Fruit fly (Drosophila melanogaster): ENCODE measurements around the gene CG7632.
A peak's percentile ranks its signal among the peaks of the same experiment; 100 is the strongest.

The CG7632 gene

DNA sequence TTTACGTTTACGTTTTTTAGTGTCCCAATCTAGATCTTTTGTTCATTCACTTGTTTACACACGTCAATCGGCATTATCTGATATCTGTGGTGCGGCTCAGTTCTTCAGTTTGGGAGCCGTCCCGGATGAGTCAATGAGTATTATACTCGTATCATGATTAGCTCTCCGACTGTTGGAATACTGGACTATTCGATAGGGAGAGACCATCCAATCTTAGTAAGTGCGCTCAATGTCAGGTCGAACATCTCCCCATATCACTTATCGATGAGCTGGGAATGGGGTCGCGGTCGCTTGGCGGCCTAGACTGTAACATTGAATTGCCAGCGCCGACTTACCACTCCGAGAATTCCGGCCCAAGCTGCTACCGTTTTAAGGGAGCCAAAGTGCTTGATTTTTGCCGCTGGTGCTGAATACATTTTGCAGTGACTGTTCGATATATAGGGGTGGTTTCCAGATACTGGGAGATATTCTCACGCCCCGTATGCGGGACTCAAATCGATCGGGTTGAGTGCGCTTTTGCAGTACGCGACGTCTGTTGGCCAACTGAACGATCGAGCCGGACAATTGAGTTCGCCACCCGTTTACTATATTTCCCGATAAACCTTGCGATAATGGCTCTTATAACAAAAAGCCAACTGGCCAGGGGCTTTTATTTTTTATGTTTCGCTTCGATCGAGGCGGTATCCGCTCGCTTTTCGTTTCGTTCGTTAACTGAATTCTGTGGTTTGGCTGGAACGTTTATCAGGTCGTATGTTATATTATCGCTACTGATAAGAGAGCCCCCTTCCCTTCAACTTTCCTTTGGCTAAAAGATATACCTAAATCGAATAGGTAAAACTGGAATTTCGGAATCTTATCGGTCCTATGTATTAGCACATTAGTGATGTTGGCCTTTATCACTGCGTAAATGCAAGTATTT, 19.5 kb upstream of the CG7632 start:
- TF ChIP-seq chinmo (GFP tag; IDR thresholded peaks at IDR 0.05; ENCODE audit: partially characterized antibody) = 0 out of 4 replicates have a peak, but pooled peaks have one; percentile 19
- TF ChIP-seq grn (GFP tag; optimal IDR thresholded peaks at IDR 0.05) = peak; percentile 75
- TF ChIP-seq mirr (GFP tag; optimal IDR thresholded peaks at IDR 0.05) = peak; percentile 96
- TF ChIP-seq BEAF-32 (GFP tag; optimal IDR thresholded peaks at IDR 0.05) = no peak
- TF ChIP-seq HHEX (GFP tag; optimal IDR thresholded peaks at IDR 0.05) = no peak
- 0 out of 2 replicates have a peak, but pooled peaks have one; percentile 26 for TF ChIP-seq slbo (GFP tag; IDR thresholded peaks at IDR 0.05)
- peak; percentile 6 for TF ChIP-seq pfk (GFP tag; optimal IDR thresholded peaks at IDR 0.05)
- 0 out of 2 replicates have a peak, but pooled peaks have one; percentile 2 for TF ChIP-seq dati (GFP tag; IDR thresholded peaks at IDR 0.05)
- TF ChIP-seq ara (GFP tag; IDR thresholded peaks at IDR 0.05) = 0 out of 2 replicates have a peak, but pooled peaks have one; percentile 31
- peak; percentile 73 for TF ChIP-seq Deaf1 (tag; optimal IDR thresholded peaks at IDR 0.05)
- no peak for TF ChIP-seq Xrp1 (GFP tag; IDR thresholded peaks at IDR 0.05)
- TF ChIP-seq CG13624 (GFP tag; optimal IDR thresholded peaks at IDR 0.05) = no peak
- TF ChIP-seq CG2199 (GFP tag; IDR thresholded peaks at IDR 0.05) = 0 out of 3 replicates have a peak, but pooled peaks have one; percentile 10
- no peak for TF ChIP-seq knrl (GFP tag; IDR thresholded peaks at IDR 0.05; ENCODE audit: partially characterized antibody)
- TF ChIP-seq Meics (GFP tag; optimal IDR thresholded peaks at IDR 0.05) = no peak
- TF ChIP-seq odd (GFP tag; optimal IDR thresholded peaks at IDR 0.05) = no peak
- no peak for TF ChIP-seq CG10543 (GFP tag; optimal IDR thresholded peaks at IDR 0.05)
- TF ChIP-seq repo (GFP tag; optimal IDR thresholded peaks at IDR 0.05) = no peak
- no peak for TF ChIP-seq pros (GFP tag; optimal IDR thresholded peaks at IDR 0.05)
- TF ChIP-seq CG34376 (GFP tag; optimal IDR thresholded peaks at IDR 0.05) = peak; percentile 97
- TF ChIP-seq CG7271 (tag; optimal IDR thresholded peaks at IDR 0.05) = no peak
- peak; percentile 97 for TF ChIP-seq exex (tag; optimal IDR thresholded peaks at IDR 0.05)
- no peak for TF ChIP-seq CG12155 (GFP tag; optimal IDR thresholded peaks at IDR 0.05)
- peak; percentile 68 for TF ChIP-seq Ets65A (GFP tag)
- 0 out of 3 replicates have a peak, but pooled peaks have one; percentile 16 for TF ChIP-seq ci (GFP tag; IDR thresholded peaks at IDR 0.05)
- TF ChIP-seq insv (GFP tag; optimal IDR thresholded peaks at IDR 0.05) = no peak
- 0 out of 2 replicates have a peak, but pooled peaks have one; percentile 34 for TF ChIP-seq Rfx (GFP tag; IDR thresholded peaks at IDR 0.05)
- TF ChIP-seq pzg (GFP tag; optimal IDR thresholded peaks at IDR 0.05) = no peak
- no peak for TF ChIP-seq YL-1 (GFP tag; optimal IDR thresholded peaks at IDR 0.05)
- TF ChIP-seq Dad (GFP tag; optimal IDR thresholded peaks at IDR 0.05) = no peak
- no peak for TF ChIP-seq Nf-YB (GFP tag; optimal IDR thresholded peaks at IDR 0.05)
- TF ChIP-seq jigr1 (GFP tag; IDR thresholded peaks at IDR 0.05) = no peak
- TF ChIP-seq CG11456 (GFP tag; IDR thresholded peaks at IDR 0.05) = 0 out of 3 replicates have a peak, but pooled peaks have one; percentile 17
- peak; percentile 20; the same call in 1 of the 2 replicates for TF ChIP-seq amos (GFP tag; IDR thresholded peaks at IDR 0.05; ENCODE audit: partially characterized antibody)
- no peak for TF ChIP-seq luna (GFP tag; optimal IDR thresholded peaks at IDR 0.05)
- TF ChIP-seq tap (tag; optimal IDR thresholded peaks at IDR 0.05) = no peak
- TF ChIP-seq onecut (GFP tag; IDR thresholded peaks at IDR 0.05) = peak; percentile 12; the same call in 1 of the 2 replicates
- TF ChIP-seq Jarid2 (GFP tag; optimal IDR thresholded peaks at IDR 0.05) = peak; percentile 34
- no peak for TF ChIP-seq hkb (optimal IDR thresholded peaks at IDR 0.05)
- 0 out of 2 replicates have a peak, but pooled peaks have one; percentile 7 for TF ChIP-seq hkb (GFP tag; IDR thresholded peaks at IDR 0.05)
- TF ChIP-seq Med (GFP tag) = peak; percentile 56
- TF ChIP-seq CG8388 (GFP tag; optimal IDR thresholded peaks at IDR 0.05) = peak; percentile 98
- peak; percentile 85 for TF ChIP-seq GATAe (GFP tag; conservative IDR thresholded peaks at IDR 0.05)
- TF ChIP-seq crc (GFP tag; optimal IDR thresholded peaks at IDR 0.05) = no peak
- TF ChIP-seq sim (GFP tag; IDR thresholded peaks at IDR 0.05) = no peak
